Fruit fly (Drosophila melanogaster) whole organism, embryonic: ENCODE measurements around the gene Vm26Ab.
A peak's percentile ranks its signal among the peaks of the same experiment; 100 is the strongest.

Experiments
- Atf6 ChIP-seq: fragments of 200-800 bp; sonication (Bioruptor generic); IDR thresholded peaks from 2 replicates; pipeline ENCODE4 v1.3.6; 2022; ENCODE audit warnings: missing biosample characterization, missing genetic modification characterization
- CG12299 ChIP-seq: fragments of 200-800 bp; sonication (Bioruptor generic); optimal IDR thresholded peaks from 2 replicates; lab custom pipeline; 2018; ENCODE audit warnings: missing biosample characterization, mild to moderate bottlenecking, missing genetic modification characterization
- CG12769 ChIP-seq: fragments of 200-800 bp; sonication (Bioruptor generic); optimal IDR thresholded peaks from 2 replicates; lab custom pipeline; 2019; ENCODE audit warnings: missing biosample characterization, mild to moderate bottlenecking, missing genetic modification characterization, moderate library complexity
- CG14710 ChIP-seq: fragments of 200-800 bp; sonication (Bioruptor generic); optimal IDR thresholded peaks from 3 replicates; lab custom pipeline; 2019; ENCODE audit warnings: missing biosample characterization, mild to moderate bottlenecking, missing genetic modification characterization, moderate library complexity
- CG14860 ChIP-seq: fragments of 200-800 bp; sonication (Bioruptor generic); IDR thresholded peaks from 3 replicates; pipeline ENCODE4 v1.3.6; 2022; ENCODE audit warnings: missing biosample characterization, missing genetic modification characterization; ENCODE audit not compliant: partially characterized antibody
- CG15479 ChIP-seq: fragments of 200-800 bp; sonication (Bioruptor generic); optimal IDR thresholded peaks from 3 replicates; lab custom pipeline; 2019; ENCODE audit warnings: missing biosample characterization, mild to moderate bottlenecking, missing genetic modification characterization, moderate library complexity
- CG16779 ChIP-seq: fragments of 200-800 bp; sonication (Bioruptor generic); IDR thresholded peaks from 2 replicates; pipeline ENCODE4 v1.3.6; 2022; ENCODE audit warnings: missing biosample characterization, missing genetic modification characterization
- CG17361 ChIP-seq: fragments of 200-800 bp; sonication (Bioruptor generic); IDR thresholded peaks from 3 replicates; pipeline ENCODE4 v1.3.6; 2022; ENCODE audit warnings: missing biosample characterization, missing genetic modification characterization
- CG2199 ChIP-seq: fragments of 200-800 bp; sonication (Bioruptor generic); IDR thresholded peaks from 3 replicates; pipeline ENCODE4 v1.3.6; 2022; ENCODE audit warnings: missing biosample characterization, missing genetic modification characterization
- CG30403 ChIP-seq: fragments of 200-800 bp; sonication (Bioruptor generic); optimal IDR thresholded peaks from 3 replicates; lab custom pipeline; 2016; ENCODE audit warnings: missing biosample characterization, missing genetic modification characterization
- CG31388 ChIP-seq: fragments of 200-800 bp; sonication (Bioruptor generic); optimal IDR thresholded peaks from 2 replicates; lab custom pipeline; 2016; ENCODE audit warnings: missing biosample characterization, missing genetic modification characterization
- CG34376 ChIP-seq: fragments of 200-800 bp; sonication (Bioruptor generic); optimal IDR thresholded peaks from 2 replicates; lab custom pipeline; 2018; ENCODE audit warnings: missing biosample characterization, mild to moderate bottlenecking, missing genetic modification characterization
- CG4360 ChIP-seq: fragments of 200-800 bp; sonication (Bioruptor generic); IDR thresholded peaks from 2 replicates; pipeline ENCODE4 v1.3.6; 2022; ENCODE audit warnings: missing biosample characterization, missing genetic modification characterization
- CG5180 ChIP-seq: fragments of 200-800 bp; sonication (Bioruptor generic); optimal IDR thresholded peaks from 3 replicates; lab custom pipeline; 2017; ENCODE audit warnings: missing biosample characterization, missing genetic modification characterization, mild to moderate bottlenecking, moderate library complexity, missing genetic modification reagents
- CG5953 ChIP-seq: fragments of 200-800 bp; sonication (Bioruptor generic); IDR thresholded peaks from 2 replicates; pipeline ENCODE4 v1.3.6; 2022; ENCODE audit warnings: missing biosample characterization, missing genetic modification characterization
- CG7357 ChIP-seq: fragments of 200-800 bp; sonication (Bioruptor generic); IDR thresholded peaks from 3 replicates; pipeline ENCODE4 v1.3.6; 2022; ENCODE audit warnings: missing biosample characterization, missing genetic modification characterization
- CG8089 ChIP-seq: fragments of 200-800 bp; sonication (Bioruptor generic); optimal IDR thresholded peaks from 3 replicates; lab custom pipeline; 2016; ENCODE audit warnings: missing biosample characterization, missing genetic modification characterization
- CG8290 ChIP-seq, 3 experiments: fragments of 200-800 bp; sonication (Bioruptor generic); optimal IDR thresholded peaks; 2 replicates each; lab custom pipeline; 2016 to 2019; ENCODE audit warnings: missing biosample characterization in 3 of 3, missing genetic modification characterization in 3 of 3, mild to moderate bottlenecking in 2 of 3, moderate library complexity in 1 of 3
- CG9437 ChIP-seq: fragments of 200-800 bp; sonication (Bioruptor generic); optimal IDR thresholded peaks from 2 replicates; lab custom pipeline; 2018; ENCODE audit warnings: missing biosample characterization, mild to moderate bottlenecking, missing genetic modification characterization
- CrebB ChIP-seq: fragments of 200-800 bp; sonication (Bioruptor generic); optimal IDR thresholded peaks from 3 replicates; lab custom pipeline; 2018; ENCODE audit warnings: missing biosample characterization, mild to moderate bottlenecking, missing genetic modification characterization
- Dref ChIP-seq: fragments of 200-800 bp; sonication (Bioruptor generic); IDR thresholded peaks from 2 replicates; pipeline ENCODE4 v1.3.6; 2022; ENCODE audit warnings: missing biosample characterization, missing genetic modification characterization
- Hand ChIP-seq: fragments of 200-800 bp; sonication (Bioruptor generic); optimal IDR thresholded peaks from 2 replicates; lab custom pipeline; 2017; ENCODE audit warnings: mild to moderate bottlenecking, missing biosample characterization, missing genetic modification reagents, missing genetic modification characterization
- Max ChIP-seq: fragments of 200-800 bp; sonication (Bioruptor generic); optimal IDR thresholded peaks from 2 replicates; lab custom pipeline; 2016; ENCODE audit warnings: missing biosample characterization, mild to moderate bottlenecking, missing genetic modification characterization
- NC2β ChIP-seq: fragments of 200-800 bp; sonication (Bioruptor generic); optimal IDR thresholded peaks from 2 replicates; lab custom pipeline; 2016; ENCODE audit warnings: missing biosample characterization, missing genetic modification characterization
- Six4 ChIP-seq: fragments of 200-800 bp; sonication (Bioruptor generic); optimal IDR thresholded peaks from 2 replicates; lab custom pipeline; 2016; ENCODE audit warnings: missing biosample characterization, missing genetic modification characterization
- Trl ChIP-seq, 3 experiments: fragments of >200 bp in 2 of 3; fragments of 200-800 bp in 1 of 3; sonication (Bioruptor generic) in 1 of 3; optimal IDR thresholded peaks; 2 replicates in 1 of 3; 3 replicates in 2 of 3; lab custom pipeline; 2016 to 2017; ENCODE audit warnings: missing biosample characterization in 1 of 3, missing genetic modification characterization in 1 of 3
- ase ChIP-seq: fragments of 200-800 bp; sonication (Bioruptor generic); IDR thresholded peaks from 3 replicates; pipeline ENCODE4 v1.3.6; 2022; ENCODE audit warnings: missing biosample characterization, missing genetic modification characterization
- btn ChIP-seq: fragments of 200-800 bp; sonication (Bioruptor generic); optimal IDR thresholded peaks from 2 replicates; lab custom pipeline; 2016; ENCODE audit warnings: missing biosample characterization, missing genetic modification characterization
- cg ChIP-seq: fragments of 200-800 bp; sonication (Bioruptor generic); optimal IDR thresholded peaks from 3 replicates; lab custom pipeline; 2019; ENCODE audit warnings: missing biosample characterization, mild to moderate bottlenecking, missing genetic modification characterization, moderate library complexity
- crc ChIP-seq: fragments of 200-800 bp; sonication (Bioruptor generic); optimal IDR thresholded peaks from 2 replicates; lab custom pipeline; 2016; ENCODE audit warnings: missing biosample characterization, missing genetic modification characterization
- dimm ChIP-seq: fragments of 200-800 bp; sonication (Bioruptor generic); IDR thresholded peaks from 2 replicates; pipeline ENCODE4 v1.3.6; 2022; ENCODE audit warnings: missing biosample characterization, missing genetic modification characterization
- emc ChIP-seq: fragments of 200-800 bp; sonication (Bioruptor generic); optimal IDR thresholded peaks from 2 replicates; lab custom pipeline; 2016; ENCODE audit warnings: missing biosample characterization, missing genetic modification characterization
- en ChIP-seq: fragments of 200-800 bp; sonication (Bioruptor generic); optimal IDR thresholded peaks from 2 replicates; lab custom pipeline; 2016; ENCODE audit warnings: missing biosample characterization, missing genetic modification characterization
- fu2 ChIP-seq: fragments of 200-800 bp; sonication (Bioruptor generic); optimal IDR thresholded peaks from 2 replicates; lab custom pipeline; 2016; ENCODE audit warnings: missing biosample characterization, missing genetic modification characterization
- grn ChIP-seq: fragments of 200-800 bp; sonication (Bioruptor generic); optimal IDR thresholded peaks from 3 replicates; lab custom pipeline; 2017; ENCODE audit warnings: missing biosample characterization, missing genetic modification characterization
- h ChIP-seq: fragments of >200 bp; optimal IDR thresholded peaks from 2 replicates; lab custom pipeline; 2017
- hb ChIP-seq: fragments of 200-800 bp; sonication (Bioruptor generic); IDR thresholded peaks from 3 replicates; pipeline ENCODE4 v1.3.6; 2022; ENCODE audit warnings: missing biosample characterization, missing genetic modification characterization; ENCODE audit not compliant: partially characterized antibody
- hbn ChIP-seq: fragments of 200-800 bp; sonication (Bioruptor generic); IDR thresholded peaks from 2 replicates; pipeline ENCODE4 v1.3.6; 2022; ENCODE audit warnings: missing biosample characterization, missing genetic modification characterization; ENCODE audit not compliant: partially characterized antibody
- kah ChIP-seq: fragments of 200-800 bp; sonication (Bioruptor generic); optimal IDR thresholded peaks from 2 replicates; lab custom pipeline; 2018; ENCODE audit warnings: missing biosample characterization, mild to moderate bottlenecking, missing genetic modification characterization
- kni ChIP-seq: fragments of 200-800 bp; sonication (Bioruptor generic); optimal IDR thresholded peaks from 3 replicates; lab custom pipeline; 2017; ENCODE audit warnings: mild to moderate bottlenecking, missing biosample characterization, missing genetic modification reagents, missing genetic modification characterization
- nau ChIP-seq: fragments of 200-800 bp; sonication (Bioruptor generic); optimal IDR thresholded peaks from 3 replicates; lab custom pipeline; 2017; ENCODE audit warnings: missing biosample characterization, mild to moderate bottlenecking, missing genetic modification characterization, missing genetic modification reagents
- pfk ChIP-seq: fragments of 200-800 bp; sonication (Bioruptor generic); optimal IDR thresholded peaks from 2 replicates; lab custom pipeline; 2018; ENCODE audit warnings: missing biosample characterization, mild to moderate bottlenecking, missing genetic modification characterization, moderate library complexity
- psq ChIP-seq: fragments of 200-800 bp; sonication (Bioruptor generic); optimal IDR thresholded peaks from 2 replicates; lab custom pipeline; 2017; ENCODE audit warnings: missing biosample characterization, missing genetic modification characterization
- pzg ChIP-seq: fragments of 200-800 bp; sonication (Bioruptor generic); optimal IDR thresholded peaks from 3 replicates; lab custom pipeline; 2018; ENCODE audit warnings: missing biosample characterization, mild to moderate bottlenecking, missing genetic modification characterization, moderate library complexity
- salm ChIP-seq: fragments of 200-800 bp; sonication (Bioruptor generic); optimal IDR thresholded peaks from 2 replicates; lab custom pipeline; 2018; ENCODE audit warnings: missing biosample characterization, mild to moderate bottlenecking, missing genetic modification characterization
- sens ChIP-seq: fragments of 200-800 bp; sonication (Bioruptor generic); peaks from one replicate; lab custom pipeline; 2016; ENCODE audit warnings: missing biosample characterization, missing genetic modification characterization
- sna ChIP-seq: fragments of 200-800 bp; sonication (Bioruptor generic); IDR thresholded peaks from 2 replicates; pipeline ENCODE4 v1.3.6; 2022; ENCODE audit warnings: missing biosample characterization, missing genetic modification characterization; ENCODE audit not compliant: partially characterized antibody
- stwl ChIP-seq: fragments of 200-800 bp; sonication (Bioruptor generic); optimal IDR thresholded peaks from 3 replicates; lab custom pipeline; 2018; ENCODE audit warnings: missing biosample characterization, mild to moderate bottlenecking, missing genetic modification characterization, moderate library complexity
- tna ChIP-seq: fragments of 200-800 bp; sonication (Bioruptor generic); IDR thresholded peaks from 2 replicates; pipeline ENCODE4 v1.3.6; 2022; ENCODE audit warnings: missing biosample characterization, missing genetic modification characterization; ENCODE audit not compliant: partially characterized antibody
- trem ChIP-seq: fragments of 200-800 bp; optimal IDR thresholded peaks from 3 replicates; lab custom pipeline; 2019; ENCODE audit warnings: missing biosample characterization, mild to moderate bottlenecking, missing genetic modification characterization, moderate library complexity

The Vm26Ab gene

dm6 chr2L:5978333-5979054 lies 21.7 kb downstream of the Vm26Ab start (continued):
- peak; percentile 22 for TF ChIP-seq cg
- no peak for TF ChIP-seq CG34376 (GFP tag; lab: Kevin White, UChicago)
- TF ChIP-seq CG12299 (tag; lab: Kevin White, UChicago) = no peak
- peak; percentile 94 for TF ChIP-seq CG15479 (GFP tag; lab: Kevin White, UChicago)
- no peak for TF ChIP-seq hbn (GFP tag; lab: Robert Waterston, UW)
- TF ChIP-seq kah (GFP tag; lab: Kevin White, UChicago) = no peak
- TF ChIP-seq grn = peak; percentile 94
- TF ChIP-seq hb (GFP tag; lab: Robert Waterston, UW) = no peak
- no peak for TF ChIP-seq CG8290 (GFP tag; optimal IDR thresholded peaks at IDR 0.05; lab: Kevin White, UChicago)
- TF ChIP-seq CG8290 (tag; optimal IDR thresholded peaks at IDR 0.05; lab: Kevin White, UChicago) = no peak
- TF ChIP-seq sens (GFP tag; lab: Kevin White, UChicago) = peak; percentile 56
- no peak for TF ChIP-seq CrebB (tag; lab: Kevin White, UChicago)
- TF ChIP-seq Trl (optimal IDR thresholded peaks at IDR 0.05; lab: Kevin White, UChicago) = peak in 1 of 2 experiments; percentile 21
- no peak for TF ChIP-seq Trl (GFP tag; optimal IDR thresholded peaks at IDR 0.05; lab: Kevin White, UChicago)
- TF ChIP-seq CG4360 (GFP tag; lab: Robert Waterston, UW) = no peak
- TF ChIP-seq CG9437 (GFP tag; lab: Kevin White, UChicago) = no peak
- TF ChIP-seq ase (GFP tag; lab: Robert Waterston, UW) = no peak
- no peak for TF ChIP-seq CG5180
- no peak for TF ChIP-seq crc (GFP tag; lab: Kevin White, UChicago)
- no peak for TF ChIP-seq CG31388 (GFP tag; lab: Kevin White, UChicago)
- TF ChIP-seq stwl (tag; lab: Kevin White, UChicago) = peak; percentile 2
- TF ChIP-seq sna (GFP tag; lab: Robert Waterston, UW) = no peak
- no peak for TF ChIP-seq tna (GFP tag; lab: Robert Waterston, UW)
- no peak for TF ChIP-seq pfk
- TF ChIP-seq CG14710 (tag; lab: Kevin White, UChicago) = peak; percentile 22
- no peak for TF ChIP-seq emc (GFP tag; lab: Kevin White, UChicago)
- TF ChIP-seq CG7357 = no peak
- TF ChIP-seq CG16779 (GFP tag; lab: Robert Waterston, UW) = no peak
- TF ChIP-seq Hand (GFP tag; lab: Kevin White, UChicago) = no peak
- TF ChIP-seq dimm (GFP tag; lab: Robert Waterston, UW) = no peak
- no peak for TF ChIP-seq nau (GFP tag; lab: Kevin White, UChicago)
- no peak for TF ChIP-seq trem (tag; lab: Kevin White, UChicago)
- TF ChIP-seq h = peak; percentile 45
- TF ChIP-seq btn = no peak
- no peak for TF ChIP-seq CG14860
- TF ChIP-seq CG30403 = no peak
- no peak for TF ChIP-seq en (GFP tag; lab: Kevin White, UChicago)
- no peak for TF ChIP-seq pzg (GFP tag; lab: Kevin White, UChicago)
- no peak for TF ChIP-seq CG5953
- TF ChIP-seq psq (GFP tag; lab: Kevin White, UChicago) = no peak
- TF ChIP-seq Atf6 (GFP tag; lab: Robert Waterston, UW) = no peak
- TF ChIP-seq CG2199 (GFP tag; lab: Robert Waterston, UW) = no peak
- TF ChIP-seq kni (GFP tag; lab: Kevin White, UChicago) = peak; percentile 79
- no peak for TF ChIP-seq CG8089 (GFP tag; lab: Kevin White, UChicago)
- TF ChIP-seq fu2 (GFP tag; lab: Kevin White, UChicago) = no peak
- TF ChIP-seq CG12769 = no peak
- peak; percentile 12 for TF ChIP-seq Six4 (GFP tag; lab: Kevin White, UChicago)
- no peak for TF ChIP-seq salm (tag; lab: Kevin White, UChicago)
- no peak for TF ChIP-seq NC2β (GFP tag; lab: Kevin White, UChicago)
- peak; percentile 13 for TF ChIP-seq Max (GFP tag; lab: Kevin White, UChicago)
- TF ChIP-seq Dref (GFP tag; lab: Robert Waterston, UW) = no peak
- no peak for TF ChIP-seq CG17361 (GFP tag; lab: Robert Waterston, UW)
